Fruit fly (Drosophila melanogaster) whole organism, embryonic: Measurements from ENCODE around the gene Tom70.

Source experiments
- Asciz ChIP-seq: fragments of 200-800 bp; sonication (Bioruptor generic); optimal IDR thresholded peaks from 2 replicates; lab custom pipeline; 2017; ENCODE audit warnings: missing biosample characterization, mild to moderate bottlenecking, missing genetic modification characterization, missing genetic modification reagents
- Bteb2 ChIP-seq: fragments of 200-800 bp; sonication (Bioruptor generic); optimal IDR thresholded peaks from 2 replicates; lab custom pipeline; 2016; ENCODE audit warnings: missing biosample characterization, missing genetic modification characterization
- CG10267 ChIP-seq: fragments of 200-800 bp; sonication (Bioruptor generic); optimal IDR thresholded peaks from 2 replicates; lab custom pipeline; 2018; ENCODE audit warnings: missing biosample characterization, mild to moderate bottlenecking, missing genetic modification characterization, moderate library complexity
- CG11695 ChIP-seq: fragments of 200-800 bp; sonication (Bioruptor generic); IDR thresholded peaks from 3 replicates; pipeline ENCODE4 v1.3.6; 2022; ENCODE audit warnings: missing biosample characterization, missing genetic modification characterization
- CG12155 ChIP-seq: fragments of 200-800 bp; sonication (Bioruptor generic); optimal IDR thresholded peaks from 3 replicates; lab custom pipeline; 2016; ENCODE audit warnings: missing biosample characterization, missing genetic modification characterization
- CG12219 ChIP-seq: fragments of 200-800 bp; sonication (Bioruptor generic); optimal IDR thresholded peaks from 3 replicates; lab custom pipeline; 2018; ENCODE audit warnings: missing biosample characterization, mild to moderate bottlenecking, missing genetic modification characterization
- CG13624 ChIP-seq: fragments of 200-800 bp; sonication (Bioruptor generic); optimal IDR thresholded peaks from 2 replicates; lab custom pipeline; 2016; ENCODE audit warnings: missing biosample characterization, missing genetic modification characterization
- CG14050 ChIP-seq: fragments of 200-800 bp; sonication (Bioruptor generic); IDR thresholded peaks from 3 replicates; pipeline ENCODE4 v1.3.6; 2022; ENCODE audit warnings: missing biosample characterization, missing genetic modification characterization
- CG15011 ChIP-seq: fragments of 200-800 bp; sonication (Bioruptor generic); optimal IDR thresholded peaks from 3 replicates; lab custom pipeline; 2018; ENCODE audit warnings: missing biosample characterization, mild to moderate bottlenecking, missing genetic modification characterization
- CG1529 ChIP-seq: fragments of 200-800 bp; sonication (Bioruptor generic); optimal IDR thresholded peaks from 3 replicates; lab custom pipeline; 2018; ENCODE audit warnings: missing biosample characterization, missing genetic modification characterization
- CG17612 ChIP-seq: fragments of 200-800 bp; sonication (Bioruptor generic); IDR thresholded peaks from 2 replicates; pipeline ENCODE4 v1.3.6; 2022; ENCODE audit warnings: missing biosample characterization, missing genetic modification characterization
- CG17912 ChIP-seq: fragments of 200-800 bp; sonication (Bioruptor generic); optimal IDR thresholded peaks from 2 replicates; lab custom pipeline; 2018; ENCODE audit warnings: missing biosample characterization, mild to moderate bottlenecking, missing genetic modification characterization
- CG3407 ChIP-seq: fragments of 200-800 bp; sonication (Bioruptor generic); optimal IDR thresholded peaks from 2 replicates; lab custom pipeline; 2018; ENCODE audit warnings: missing biosample characterization, mild to moderate bottlenecking, missing genetic modification characterization
- CG3995 ChIP-seq: fragments of 200-800 bp; sonication (Bioruptor generic); optimal IDR thresholded peaks from 3 replicates; lab custom pipeline; 2016; ENCODE audit warnings: missing biosample characterization, missing genetic modification characterization
- CG5180 ChIP-seq: fragments of 200-800 bp; sonication (Bioruptor generic); optimal IDR thresholded peaks from 3 replicates; lab custom pipeline; 2017; ENCODE audit warnings: missing biosample characterization, missing genetic modification characterization, mild to moderate bottlenecking, moderate library complexity, missing genetic modification reagents
- CG8388 ChIP-seq: fragments of 200-800 bp; sonication (Bioruptor generic); optimal IDR thresholded peaks from 2 replicates; lab custom pipeline; 2019; ENCODE audit warnings: missing biosample characterization, mild to moderate bottlenecking, missing genetic modification characterization, moderate library complexity
- D19A ChIP-seq: fragments of 200-800 bp; optimal IDR thresholded peaks from 3 replicates; lab custom pipeline; 2019; ENCODE audit warnings: missing biosample characterization, mild to moderate bottlenecking, missing genetic modification characterization, moderate library complexity
- Doc2 ChIP-seq: fragments of 200-800 bp; sonication (Bioruptor generic); IDR thresholded peaks from 2 replicates; pipeline ENCODE4 v1.3.6; 2022; ENCODE audit warnings: missing biosample characterization, missing genetic modification characterization
- Elba2 ChIP-seq: fragments of 200-800 bp; sonication (Bioruptor generic); optimal IDR thresholded peaks from 3 replicates; lab custom pipeline; 2016; ENCODE audit warnings: missing biosample characterization, missing genetic modification characterization
- Rx ChIP-seq: fragments of 200-800 bp; sonication (Bioruptor generic); IDR thresholded peaks from 2 replicates; pipeline ENCODE4 v1.3.6; 2022; ENCODE audit warnings: missing biosample characterization, missing genetic modification characterization
- Spps ChIP-seq: fragments of 200-800 bp; sonication (Bioruptor generic); optimal IDR thresholded peaks from 2 replicates; lab custom pipeline; 2018; ENCODE audit warnings: missing biosample characterization, mild to moderate bottlenecking, missing genetic modification characterization
- Stat92E ChIP-seq, 3 experiments: fragments of >200 bp in 2 of 3; fragments of 200-800 bp in 1 of 3; sonication (Bioruptor generic) in 1 of 3; optimal IDR thresholded peaks; 2 replicates each; lab custom pipeline; 2017 to 2019; ENCODE audit warnings: missing biosample characterization in 3 of 3, missing genetic modification characterization in 3 of 3, mild to moderate bottlenecking in 1 of 3, moderate library complexity in 1 of 3
- Tbp ChIP-seq: fragments of >200 bp; optimal IDR thresholded peaks from 2 replicates; lab custom pipeline; 2018; ENCODE audit warnings: missing biosample characterization, missing genetic modification characterization
- Xbp1 ChIP-seq: fragments of 200-800 bp; sonication (Bioruptor generic); optimal IDR thresholded peaks from 3 replicates; lab custom pipeline; 2016; ENCODE audit warnings: missing biosample characterization, mild to moderate bottlenecking, missing genetic modification characterization
- ab ChIP-seq: fragments of 200-800 bp; sonication (Bioruptor generic); optimal IDR thresholded peaks from 2 replicates; lab custom pipeline; 2016; ENCODE audit warnings: missing biosample characterization, missing genetic modification characterization
- ash1 ChIP-seq: fragments of 200-800 bp; sonication (Bioruptor generic); optimal IDR thresholded peaks from 2 replicates; lab custom pipeline; 2018; ENCODE audit warnings: missing biosample characterization, mild to moderate bottlenecking, missing genetic modification characterization
- cas ChIP-seq: fragments of 200-800 bp; sonication (Bioruptor generic); IDR thresholded peaks from 2 replicates; pipeline ENCODE4 v1.3.6; 2022; ENCODE audit warnings: missing biosample characterization, missing genetic modification characterization
- chinmo ChIP-seq: fragments of 200-800 bp; sonication (Bioruptor generic); IDR thresholded peaks from 4 replicates; pipeline ENCODE4 v1.3.6; 2022; ENCODE audit warnings: missing biosample characterization, missing genetic modification characterization; ENCODE audit not compliant: partially characterized antibody
- corto ChIP-seq: fragments of 200-800 bp; sonication (Bioruptor generic); optimal IDR thresholded peaks from 2 replicates; lab custom pipeline; 2016; ENCODE audit warnings: missing biosample characterization, mild to moderate bottlenecking, missing genetic modification characterization, moderate library complexity
- disco-r ChIP-seq: fragments of 200-800 bp; sonication (Bioruptor generic); optimal IDR thresholded peaks from 2 replicates; lab custom pipeline; 2016; ENCODE audit warnings: missing biosample characterization, missing genetic modification characterization
- fd64A ChIP-seq: fragments of 200-800 bp; sonication (Bioruptor generic); optimal IDR thresholded peaks from 3 replicates; lab custom pipeline; 2018; ENCODE audit warnings: missing biosample characterization, mild to moderate bottlenecking, missing genetic modification characterization
- ftz-f1 ChIP-seq: fragments of 200-800 bp; sonication (Bioruptor generic); optimal IDR thresholded peaks from 2 replicates; lab custom pipeline; 2016; ENCODE audit warnings: missing biosample characterization, missing genetic modification characterization
- ham ChIP-seq: fragments of 200-800 bp; sonication (Bioruptor generic); IDR thresholded peaks from 2 replicates; pipeline ENCODE4 v1.3.6; 2022; ENCODE audit warnings: missing biosample characterization, missing genetic modification characterization
- insv ChIP-seq, 2 experiments: fragments of 200-800 bp; sonication (Bioruptor generic); optimal IDR thresholded peaks; 3 replicates each; lab custom pipeline; 2016 to 2018; ENCODE audit warnings: missing biosample characterization in 2 of 2, missing genetic modification characterization in 2 of 2
- jigr1 ChIP-seq: fragments of 200-800 bp; sonication (Bioruptor generic); IDR thresholded peaks from 3 replicates; pipeline ENCODE4 v1.3.6; 2022; ENCODE audit warnings: missing biosample characterization, missing genetic modification characterization
- jumu ChIP-seq: fragments of 200-800 bp; sonication (Bioruptor generic); optimal IDR thresholded peaks from 3 replicates; lab custom pipeline; 2016; ENCODE audit warnings: missing biosample characterization, missing genetic modification characterization
- kni ChIP-seq: fragments of 200-800 bp; sonication (Bioruptor generic); optimal IDR thresholded peaks from 3 replicates; lab custom pipeline; 2017; ENCODE audit warnings: mild to moderate bottlenecking, missing biosample characterization, missing genetic modification reagents, missing genetic modification characterization
- nom ChIP-seq: fragments of 200-800 bp; sonication (Bioruptor generic); optimal IDR thresholded peaks from 2 replicates; lab custom pipeline; 2017; ENCODE audit warnings: missing biosample characterization, missing genetic modification characterization, mild to moderate bottlenecking, moderate library complexity, missing genetic modification reagents
- oc ChIP-seq: fragments of 200-800 bp; sonication (Bioruptor generic); optimal IDR thresholded peaks from 2 replicates; lab custom pipeline; 2018; ENCODE audit warnings: missing biosample characterization, mild to moderate bottlenecking, missing genetic modification characterization, moderate library complexity
- otp ChIP-seq: fragments of 200-800 bp; sonication (Bioruptor generic); IDR thresholded peaks from 3 replicates; pipeline ENCODE4, ENCODE4 v1.3.6; 2022; ENCODE audit warnings: missing biosample characterization, missing genetic modification characterization
- pzg ChIP-seq: fragments of 200-800 bp; sonication (Bioruptor generic); optimal IDR thresholded peaks from 3 replicates; lab custom pipeline; 2018; ENCODE audit warnings: missing biosample characterization, mild to moderate bottlenecking, missing genetic modification characterization, moderate library complexity
- sens ChIP-seq: fragments of 200-800 bp; sonication (Bioruptor generic); peaks from one replicate; lab custom pipeline; 2016; ENCODE audit warnings: missing biosample characterization, missing genetic modification characterization
- slou ChIP-seq: fragments of 200-800 bp; sonication (Bioruptor generic); optimal IDR thresholded peaks from 3 replicates; lab custom pipeline; 2016; ENCODE audit warnings: missing biosample characterization, missing genetic modification characterization
- so ChIP-seq: fragments of 200-800 bp; sonication (Bioruptor generic); IDR thresholded peaks from 3 replicates; pipeline ENCODE4 v1.3.6; 2022; ENCODE audit warnings: missing biosample characterization, missing genetic modification characterization
- tll ChIP-seq, 2 experiments: fragments of 200-800 bp in 1 of 2; fragments of >200 bp in 1 of 2; sonication (Bioruptor generic) in 1 of 2; optimal IDR thresholded peaks; 2 replicates each; lab custom pipeline; 2017 to 2019; ENCODE audit warnings: missing biosample characterization in 2 of 2, missing genetic modification characterization in 2 of 2, mild to moderate bottlenecking in 1 of 2, moderate library complexity in 1 of 2
- tx ChIP-seq: fragments of 200-800 bp; sonication (Bioruptor generic); optimal IDR thresholded peaks from 2 replicates; lab custom pipeline; 2016; ENCODE audit warnings: missing biosample characterization, missing genetic modification characterization
- unpg ChIP-seq: fragments of 200-800 bp; sonication (Bioruptor generic); optimal IDR thresholded peaks from 3 replicates; lab custom pipeline; 2018; ENCODE audit warnings: missing biosample characterization, mild to moderate bottlenecking, missing genetic modification characterization, moderate library complexity
- vnd ChIP-seq: fragments of 200-800 bp; sonication (Bioruptor generic); IDR thresholded peaks from 3 replicates; pipeline ENCODE4 v1.3.6; 2022; ENCODE audit warnings: missing biosample characterization, missing genetic modification characterization; ENCODE audit not compliant: partially characterized antibody
- yki ChIP-seq: fragments of >200 bp; optimal IDR thresholded peaks from 3 replicates; lab custom pipeline; 2018
- zf30C ChIP-seq: fragments of 200-800 bp; sonication (Bioruptor generic); optimal IDR thresholded peaks from 3 replicates; lab custom pipeline; 2018; ENCODE audit warnings: missing biosample characterization, mild to moderate bottlenecking, missing genetic modification characterization

The Tom70 gene

DNA sequence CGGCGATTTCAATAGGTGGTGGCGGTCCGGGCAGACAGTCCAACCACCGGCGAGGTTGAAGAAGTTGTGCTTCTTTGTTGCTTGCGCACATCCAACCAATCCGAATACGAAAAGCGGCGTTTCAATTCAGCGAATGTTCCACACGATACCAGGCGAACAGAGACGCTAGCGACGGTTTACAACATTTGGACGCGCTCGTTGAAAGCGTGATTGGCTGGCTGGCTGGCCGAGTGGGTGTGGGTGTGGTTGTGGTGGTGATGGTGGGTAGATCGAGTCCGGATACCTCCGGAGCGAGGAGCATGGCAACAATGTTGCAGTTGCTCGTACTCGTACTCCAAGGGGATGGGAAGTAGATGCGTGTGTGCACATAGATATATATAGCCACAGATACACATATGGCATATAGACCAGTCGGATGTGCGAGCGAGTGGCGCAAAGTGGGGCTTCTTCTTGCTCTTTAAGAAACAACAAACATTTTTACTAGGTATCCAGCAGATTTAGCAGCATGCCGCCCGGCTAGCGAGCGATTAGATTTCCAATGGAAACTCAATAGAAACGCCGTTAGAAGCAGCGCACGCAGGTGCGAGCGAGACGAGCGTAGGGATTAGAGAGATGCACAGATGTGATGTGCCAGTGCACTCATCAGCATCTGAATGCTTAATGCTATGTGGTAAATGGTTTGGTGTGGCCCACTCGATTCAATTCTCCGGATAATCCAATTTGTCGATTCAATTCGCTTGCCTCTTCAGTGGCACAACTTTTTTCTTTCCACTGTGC is 28.0 kb downstream of the Tom70 start (continued):
- TF ChIP-seq sens: peak; percentile 84
- TF ChIP-seq jigr1 (GFP tag; lab: Robert Waterston, UW): no peak
- TF ChIP-seq CG12155 (GFP tag; lab: Kevin White, UChicago): peak; percentile 82
- TF ChIP-seq CG12219 (GFP tag; lab: Kevin White, UChicago): no peak
- TF ChIP-seq nom: peak; percentile 65
- TF ChIP-seq Rx: no peak
- no peak for TF ChIP-seq so (GFP tag; lab: Robert Waterston, UW)
- no peak for TF ChIP-seq CG10267 (tag; lab: Kevin White, UChicago)
- TF ChIP-seq Bteb2 (GFP tag; lab: Kevin White, UChicago): no peak
- peak; percentile 12 for TF ChIP-seq Asciz
- peak; percentile 84 for TF ChIP-seq ab
- TF ChIP-seq yki (lab: Kevin White, UChicago): no peak
- TF ChIP-seq tx (GFP tag; lab: Kevin White, UChicago): no peak
- no peak for TF ChIP-seq otp (GFP tag; lab: Robert Waterston, UW)
- peak; percentile 16 for TF ChIP-seq CG8388 (GFP tag; lab: Kevin White, UChicago)
- peak; percentile 38 for TF ChIP-seq CG17912 (GFP tag; lab: Kevin White, UChicago)
- TF ChIP-seq CG11695 (GFP tag; lab: Robert Waterston, UW): no peak
- TF ChIP-seq ash1: no peak
- peak; percentile 97 for TF ChIP-seq ftz-f1 (GFP tag; lab: Kevin White, UChicago)
- TF ChIP-seq Doc2 (GFP tag; lab: Robert Waterston, UW): no peak
- TF ChIP-seq CG15011 (GFP tag; lab: Kevin White, UChicago): peak; percentile 16
- TF ChIP-seq chinmo (GFP tag; lab: Robert Waterston, UW): no peak
- peak; percentile 5 for TF ChIP-seq pzg
- TF ChIP-seq oc (tag; lab: Kevin White, UChicago): peak; percentile 99
- no peak for TF ChIP-seq CG17612
- TF ChIP-seq CG13624 (GFP tag; lab: Kevin White, UChicago): peak; percentile 41
- peak; percentile 23 for TF ChIP-seq CG1529 (GFP tag; lab: Kevin White, UChicago)
- no peak for TF ChIP-seq vnd (GFP tag; lab: Robert Waterston, UW)
- TF ChIP-seq kni (GFP tag; lab: Kevin White, UChicago): peak; percentile 100
- TF ChIP-seq jumu: no peak
- TF ChIP-seq Stat92E (GFP tag; optimal IDR thresholded peaks at IDR 0.05; lab: Kevin White, UChicago): peak in 1 of 3 experiments; percentile 13
- TF ChIP-seq Spps (tag; lab: Kevin White, UChicago): no peak
- TF ChIP-seq fd64A: peak; percentile 55
- TF ChIP-seq CG14050 (GFP tag; lab: Robert Waterston, UW): no peak
- no peak for TF ChIP-seq Xbp1 (GFP tag; lab: Kevin White, UChicago)
- no peak for TF ChIP-seq Tbp (GFP tag; lab: Kevin White, UChicago)
- no peak for TF ChIP-seq D19A (tag; lab: Kevin White, UChicago)
- peak in 1 of 2 experiments; percentile 37 for TF ChIP-seq tll (GFP tag; optimal IDR thresholded peaks at IDR 0.05; lab: Kevin White, UChicago)
- no peak for TF ChIP-seq corto (GFP tag; lab: Kevin White, UChicago)
- no peak for TF ChIP-seq unpg (GFP tag; lab: Kevin White, UChicago)
- TF ChIP-seq CG3995 (GFP tag; lab: Kevin White, UChicago): no peak
- no peak for TF ChIP-seq ham (GFP tag; lab: Robert Waterston, UW)
- no peak for TF ChIP-seq insv (GFP tag; optimal IDR thresholded peaks at IDR 0.05; lab: Kevin White, UChicago)
- peak; percentile 100 for TF ChIP-seq Elba2
- TF ChIP-seq slou (GFP tag; lab: Kevin White, UChicago): no peak
- TF ChIP-seq disco-r: no peak
- no peak for TF ChIP-seq CG3407 (GFP tag; lab: Kevin White, UChicago)
- TF ChIP-seq cas: no peak
- no peak for TF ChIP-seq zf30C
- peak; percentile 96 for TF ChIP-seq CG5180 (GFP tag; lab: Kevin White, UChicago)
